Worm (Caenorhabditis elegans) whole organism, L4/young adult: Measurements from ENCODE around the gene spp-26.

Source experiments
- W03F9.2 ChIP-seq: fragments of 150-350 bp; optimal IDR thresholded peaks from 2 replicates; lab custom pipeline; 2014; ENCODE audit warnings: missing biosample characterization, missing genetic modification characterization
- dao-5 ChIP-seq: sonication (generic microtip); optimal IDR thresholded peaks from 2 replicates; lab custom pipeline; 2016; ENCODE audit warnings: missing genotype, missing genetic modification characterization, moderate library complexity, missing compliant biosample characterization
- him-1 ChIP-seq: sonication (generic microtip); optimal IDR thresholded peaks from 2 replicates; lab custom pipeline; 2016; ENCODE audit warnings: missing genotype, missing genetic modification reagents, missing genetic modification characterization, missing compliant biosample characterization

DNA sequence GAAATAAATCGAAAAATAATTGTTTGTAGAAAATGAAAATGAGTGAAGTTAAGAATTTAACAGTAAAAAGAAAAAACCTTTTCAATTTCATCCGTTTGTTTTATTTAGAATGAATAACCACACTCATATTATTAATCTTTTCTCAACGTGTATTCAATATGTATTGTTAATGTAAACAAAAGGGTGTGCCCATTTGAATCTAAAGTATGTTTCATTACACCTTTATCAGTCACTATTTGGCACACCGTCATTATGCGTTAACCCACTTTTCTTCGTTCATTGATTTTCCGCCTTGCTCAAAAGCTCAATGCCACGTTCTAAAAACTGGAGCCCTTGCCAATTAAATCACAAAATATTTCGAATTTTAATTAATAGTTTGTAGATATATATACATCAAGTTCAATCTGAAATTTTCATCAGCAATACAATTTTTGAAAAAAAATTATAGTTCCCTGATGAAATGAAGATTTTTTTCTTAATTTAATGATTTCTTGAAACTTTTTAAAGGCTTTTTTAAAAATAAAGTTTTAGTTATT lies 6.9 kb upstream of the spp-26 start, which contains the start of gene K04A8.1:
- TF ChIP-seq W03F9.2 (tag; lab: Kevin White, UChicago) (no peak), dao-5 (tag; lab: Kevin White, UChicago) (no peak), him-1 (no peak)
